Fruit fly (Drosophila melanogaster): ENCODE data around the gene MED6.
A peak's percentile ranks its signal among the peaks of the same experiment; 100 is the strongest.

MED6 gene

dm6 chr3R:9740713-9741112, 28.1 kb downstream of the MED6 start, which contains the start of gene Pnn (continued):
- peak; percentile 77 for TF ChIP-seq tna (GFP tag; IDR thresholded peaks at IDR 0.05; ENCODE audit: partially characterized antibody)
- no peak for TF ChIP-seq CG6813 (GFP tag; optimal IDR thresholded peaks at IDR 0.05)
- peak; percentile 64 for TF ChIP-seq abd-A (tag; optimal IDR thresholded peaks at IDR 0.05)
- peak; percentile 52 for TF ChIP-seq CG8924 (tag; optimal IDR thresholded peaks at IDR 0.05)
- peak; percentile 22 for TF ChIP-seq CG9437 (GFP tag; optimal IDR thresholded peaks at IDR 0.05)
- no peak for TF ChIP-seq ems (GFP tag; optimal IDR thresholded peaks at IDR 0.05)
- no peak for TF ChIP-seq ase (GFP tag; IDR thresholded peaks at IDR 0.05)
- peak; percentile 56 for TF ChIP-seq Med (GFP tag)
- no peak for TF ChIP-seq NfI (GFP tag; optimal IDR thresholded peaks at IDR 0.05)
- peak; percentile 93 for TF ChIP-seq amos (GFP tag; IDR thresholded peaks at IDR 0.05; ENCODE audit: partially characterized antibody)
- peak; percentile 69 for TF ChIP-seq nerfin-2 (GFP tag; IDR thresholded peaks at IDR 0.05; ENCODE audit: partially characterized antibody)
- peak; percentile 32 for TF ChIP-seq stwl (tag; optimal IDR thresholded peaks at IDR 0.05)
- peak; percentile 6 for TF ChIP-seq Sox100B (GFP tag; optimal IDR thresholded peaks at IDR 0.05)
- peak; percentile 27 for TF ChIP-seq Dp (GFP tag; optimal IDR thresholded peaks at IDR 0.05)
- TF ChIP-seq HmgZ (tag; optimal IDR thresholded peaks at IDR 0.05) = peak; percentile 21
- no peak for TF ChIP-seq CG3065 (GFP tag; optimal IDR thresholded peaks at IDR 0.05)
- TF ChIP-seq salm (tag; optimal IDR thresholded peaks at IDR 0.05) = no peak
- peak; percentile 39 for TF ChIP-seq zen (tag; optimal IDR thresholded peaks at IDR 0.05)
- TF ChIP-seq Nf-YC (tag; optimal IDR thresholded peaks at IDR 0.05) = peak; percentile 32
- TF ChIP-seq Dll (GFP tag; IDR thresholded peaks at IDR 0.05; ENCODE audit: partially characterized antibody) = peak; percentile 91
- TF ChIP-seq Doc3 (GFP tag; IDR thresholded peaks at IDR 0.05; ENCODE audit: partially characterized antibody) = peak; percentile 86
- no peak for TF ChIP-seq CG16863 (GFP tag; optimal IDR thresholded peaks at IDR 0.05)
- peak; percentile 86 for TF ChIP-seq inv (GFP tag; IDR thresholded peaks at IDR 0.05; ENCODE audit: partially characterized antibody)
- TF ChIP-seq trem (tag; optimal IDR thresholded peaks at IDR 0.05) = peak; percentile 67
- TF ChIP-seq cad (GFP tag; optimal IDR thresholded peaks at IDR 0.05) = peak; percentile 30
- no peak for TF ChIP-seq danr (GFP tag; IDR thresholded peaks at IDR 0.05)
- TF ChIP-seq CG17829 (tag; optimal IDR thresholded peaks at IDR 0.05) = peak; percentile 24
- peak; percentile 68; the same call in 1 of the 3 replicates for TF ChIP-seq mld (GFP tag; IDR thresholded peaks at IDR 0.05; ENCODE audit: partially characterized antibody)
- TF ChIP-seq tin (GFP tag; optimal IDR thresholded peaks at IDR 0.05) = no peak
- peak; percentile 84 for TF ChIP-seq BEAF-32 (GFP tag; optimal IDR thresholded peaks at IDR 0.05)
- TF ChIP-seq B-H2 (GFP tag; optimal IDR thresholded peaks at IDR 0.05) = peak; percentile 21
- peak; percentile 95 for TF ChIP-seq CG13287 (GFP tag; IDR thresholded peaks at IDR 0.05; ENCODE audit: partially characterized antibody)
- TF ChIP-seq phol (tag; optimal IDR thresholded peaks at IDR 0.05) = peak; percentile 21
- peak; percentile 75 for TF ChIP-seq MESR4 (GFP tag; optimal IDR thresholded peaks at IDR 0.05)
- peak; percentile 21 for TF ChIP-seq YL-1 (GFP tag; optimal IDR thresholded peaks at IDR 0.05)
- TF ChIP-seq vnd (GFP tag; IDR thresholded peaks at IDR 0.05; ENCODE audit: partially characterized antibody) = peak; percentile 90
- TF ChIP-seq Xbp1 (GFP tag; optimal IDR thresholded peaks at IDR 0.05) = peak; percentile 6
- peak; percentile 59 for TF ChIP-seq CG14710 (tag; optimal IDR thresholded peaks at IDR 0.05)
- TF ChIP-seq hth (optimal IDR thresholded peaks at IDR 0.05) = no peak
- TF ChIP-seq Nf-YB (GFP tag; optimal IDR thresholded peaks at IDR 0.05) = no peak
- TF ChIP-seq CG3995 (GFP tag; optimal IDR thresholded peaks at IDR 0.05) = peak; percentile 95
- TF ChIP-seq nmo (GFP tag; optimal IDR thresholded peaks at IDR 0.05) = peak; percentile 47
- TF ChIP-seq CG18262 (tag; optimal IDR thresholded peaks at IDR 0.05) = peak; percentile 17
- peak; percentile 91 for TF ChIP-seq MBD-R2 (GFP tag; IDR thresholded peaks at IDR 0.05)
- peak; percentile 88 for TF ChIP-seq CG6791 (GFP tag; IDR thresholded peaks at IDR 0.05; ENCODE audit: partially characterized antibody)
- TF ChIP-seq bsh (GFP tag; optimal IDR thresholded peaks at IDR 0.05) = no peak
- peak; percentile 83 for TF ChIP-seq Sry-δ (GFP tag; optimal IDR thresholded peaks at IDR 0.05)
- peak; percentile 87; the same call in 1 of the 2 replicates for TF ChIP-seq CG42726 (GFP tag; IDR thresholded peaks at IDR 0.05; ENCODE audit: partially characterized antibody)
- TF ChIP-seq CG34224 (GFP tag; IDR thresholded peaks at IDR 0.05; ENCODE audit: partially characterized antibody) = peak; percentile 88
